Worm (Caenorhabditis elegans) whole organism, mixed stage, embryonic: ENCODE data around the gene C10A4.2.

Experiments used
- bed-3 ChIP-seq: fragments of 200-800 bp; sonication (Bioruptor generic); optimal IDR thresholded peaks from 3 replicates; lab custom pipeline; 2018; ENCODE audit warnings: mild to moderate bottlenecking, missing genetic modification characterization, moderate library complexity, missing compliant biosample characterization
- elt-3 ChIP-seq: fragments of 150-350 bp; optimal IDR thresholded peaks from 2 replicates; lab custom pipeline; 2014; ENCODE audit warnings: missing biosample characterization, missing genetic modification characterization
- lsy-2 ChIP-seq: fragments of 150-350 bp; optimal IDR thresholded peaks from 2 replicates; lab custom pipeline; 2014; ENCODE audit warnings: missing biosample characterization, missing genetic modification characterization
- mep-1 ChIP-seq: fragments of 150-350 bp; optimal IDR thresholded peaks from 2 replicates; lab custom pipeline; 2017; ENCODE audit warnings: missing biosample characterization, missing genetic modification reagents, missing genetic modification characterization, inconsistent platforms
- mls-2 ChIP-seq: sonication (generic microtip); optimal IDR thresholded peaks from 2 replicates; lab custom pipeline; 2016; ENCODE audit warnings: mild to moderate bottlenecking, missing genetic modification characterization, moderate library complexity, missing compliant biosample characterization
- nhr-12 ChIP-seq: fragments of 150-350 bp; optimal IDR thresholded peaks from 2 replicates; lab custom pipeline; 2014; ENCODE audit warnings: missing biosample characterization, missing genetic modification characterization
- nhr-237 ChIP-seq: fragments of 150-350 bp; optimal IDR thresholded peaks from 2 replicates; lab custom pipeline; 2014; ENCODE audit warnings: missing biosample characterization, missing genetic modification characterization
- nhr-28 ChIP-seq: fragments of 150-350 bp; optimal IDR thresholded peaks from 2 replicates; lab custom pipeline; 2014; ENCODE audit warnings: missing biosample characterization, missing genetic modification characterization
- nhr-76 ChIP-seq: sonication (generic microtip); optimal IDR thresholded peaks from 2 replicates; lab custom pipeline; 2017; ENCODE audit warnings: missing biosample characterization, missing genetic modification characterization
- pha-4 ChIP-seq: fragments of 150-350 bp; optimal IDR thresholded peaks from 2 replicates; lab custom pipeline; 2018; ENCODE audit warnings: missing biosample characterization, missing genetic modification reagents, missing genetic modification characterization
- snpc-4 ChIP-seq: fragments of 150-350 bp; optimal IDR thresholded peaks from 2 replicates; lab custom pipeline; 2014; ENCODE audit warnings: missing biosample characterization, missing genetic modification characterization
- unc-62 ChIP-seq: fragments of 150-350 bp; optimal IDR thresholded peaks from 2 replicates; lab custom pipeline; 2014; ENCODE audit warnings: missing biosample characterization, missing genetic modification reagents, missing genetic modification characterization
- ztf-11 ChIP-seq: fragments of 150-350 bp; optimal IDR thresholded peaks from 2 replicates; lab custom pipeline; 2014; ENCODE audit warnings: missing biosample characterization, missing genetic modification characterization

DNA sequence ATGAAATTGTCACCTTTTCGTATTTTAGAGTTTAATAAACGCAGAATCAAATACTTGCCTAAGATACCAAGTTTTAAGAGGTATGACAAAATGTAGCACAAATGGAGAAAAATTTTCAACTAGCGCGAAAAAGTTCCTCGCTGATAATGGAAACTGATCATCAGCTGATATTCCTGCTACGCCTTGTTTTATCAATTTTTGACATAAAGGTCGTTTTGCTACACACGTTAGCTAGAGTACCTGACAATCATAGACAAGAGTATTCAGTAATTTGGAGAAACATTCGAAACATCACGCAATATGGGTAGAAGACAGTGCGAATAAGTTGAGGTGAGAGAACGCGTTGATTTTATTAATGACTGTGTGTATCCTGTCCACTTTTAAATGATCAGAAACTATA is 35.7 kb downstream of the C10A4.2 start:
- TF ChIP-seq nhr-76, result no peak
- no peak for TF ChIP-seq lsy-2 (tag; lab: Kevin White, UChicago)
- TF ChIP-seq mls-2 (tag; lab: Kevin White, UChicago), result no peak
- TF ChIP-seq unc-62 (GFP tag; lab: Kevin White, UChicago), result no peak
- no peak for TF ChIP-seq nhr-28 (tag; lab: Kevin White, UChicago)
- no peak for TF ChIP-seq mep-1 (tag; lab: Kevin White, UChicago)
- no peak for TF ChIP-seq nhr-237 (tag; lab: Kevin White, UChicago)
- no peak for TF ChIP-seq ztf-11 (tag; lab: Kevin White, UChicago)
- TF ChIP-seq pha-4, result no peak
- TF ChIP-seq nhr-12 (tag; lab: Kevin White, UChicago), result no peak
- TF ChIP-seq bed-3, result no peak
- TF ChIP-seq snpc-4 (tag; lab: Kevin White, UChicago), result no peak
- no peak for TF ChIP-seq elt-3 (tag; lab: Kevin White, UChicago)
